Worm (Caenorhabditis elegans): ENCODE measurements around the gene tofu-7.

The tofu-7 gene

DNA sequence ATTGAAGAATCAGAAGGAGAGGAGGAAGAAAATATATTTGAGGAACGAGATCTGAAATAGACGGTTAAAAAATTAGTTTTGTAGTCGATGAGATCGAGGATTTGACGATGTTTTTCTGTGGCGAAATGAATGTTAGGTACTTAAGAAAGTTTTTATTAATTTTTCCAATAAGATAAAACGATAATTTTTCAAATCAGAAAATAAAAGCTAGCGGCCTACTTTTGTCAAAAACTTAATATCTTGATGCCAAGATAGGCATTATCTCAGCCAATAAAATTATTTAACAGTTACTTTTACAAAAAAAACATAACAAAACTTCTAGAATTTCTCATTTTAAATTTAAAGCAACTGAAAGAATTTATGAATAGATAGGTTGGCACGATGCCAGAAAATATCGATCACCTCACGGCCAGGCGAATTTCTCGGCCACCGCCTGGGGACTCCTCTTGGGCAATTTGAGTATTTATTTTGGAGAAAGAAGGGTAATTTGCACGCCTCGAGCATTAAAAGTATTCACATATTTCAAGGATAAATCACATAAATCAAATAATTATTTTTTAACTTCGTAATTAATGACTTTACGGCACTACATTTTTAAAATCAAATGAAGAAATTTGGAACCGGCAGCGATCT, 3.0 kb upstream of the tofu-7 start, which contains the start of gene fubl-2:
fubl-2 (minus strand) TSS at position 51 of the 633 bp plus-strand sequence.
- TF ChIP-seq hlh-12 (tag; optimal IDR thresholded peaks at IDR 0.05) (no peak), snpc-4 (GFP tag; optimal IDR thresholded peaks at IDR 0.05) (no peak), snpc-4 (tag; optimal IDR thresholded peaks at IDR 0.05) (peak in 1 of 4 experiments; percentile 25), hmg-20 (GFP tag; IDR thresholded peaks at IDR 0.05) (no peak), hsf-1 (GFP tag; IDR thresholded peaks at IDR 0.05) (no peak), aptf-2 (GFP tag; conservative IDR thresholded peaks at IDR 0.05) (0 out of 2 replicates have a peak, but pooled peaks have one; percentile 63), Y56A3A.18 (GFP tag; IDR thresholded peaks at IDR 0.05) (no peak), F57C9.4 (tag; optimal IDR thresholded peaks at IDR 0.05) (no peak), sptf-2 (GFP tag; optimal IDR thresholded peaks at IDR 0.05) (no peak), pbrm-1 (GFP tag; IDR thresholded peaks at IDR 0.05) (no peak), ceh-91 (GFP tag; IDR thresholded peaks at IDR 0.05) (peak; percentile 26; the same call in 1 of the 2 replicates), unc-130 (GFP tag; optimal IDR thresholded peaks at IDR 0.05) (peak; percentile 49), ceh-58 (GFP tag; IDR thresholded peaks at IDR 0.05) (no peak), D2030.7 (GFP tag; IDR thresholded peaks at IDR 0.05) (peak; percentile 59; the same call in 1 of the 2 replicates), athp-1 (tag; optimal IDR thresholded peaks at IDR 0.05) (no peak), ceh-100 (GFP tag; IDR thresholded peaks at IDR 0.05) (0 out of 2 replicates have a peak, but pooled peaks have one; percentile 31), madf-10 (tag; optimal IDR thresholded peaks at IDR 0.05) (peak; percentile 29), ztf-22 (GFP tag; optimal IDR thresholded peaks at IDR 0.05) (no peak), F33H1.4 (GFP tag; IDR thresholded peaks at IDR 0.05) (peak; percentile 60), C17E4.6 (GFP tag; IDR thresholded peaks at IDR 0.05) (no peak), nhr-179 (tag; optimal IDR thresholded peaks at IDR 0.05) (no peak), mes-4 (tag; optimal IDR thresholded peaks at IDR 0.05) (no peak), zim-3 (tag; optimal IDR thresholded peaks at IDR 0.05) (no peak), egl-18 (GFP tag; IDR thresholded peaks at IDR 0.05) (no peak), egl-44 (GFP tag; IDR thresholded peaks at IDR 0.05) (no peak), xnd-1 (tag; optimal IDR thresholded peaks at IDR 0.05) (no peak), tbp1 (GFP tag; optimal IDR thresholded peaks at IDR 0.05) (no peak), hlh-26 (GFP tag; conservative IDR thresholded peaks at IDR 0.05) (no peak), F23B12.7 (tag; optimal IDR thresholded peaks at IDR 0.05; ENCODE audit: insufficient read depth) (peak; percentile 27), B0261.1 (tag; optimal IDR thresholded peaks at IDR 0.05) (no peak), ztf-26 (tag; optimal IDR thresholded peaks at IDR 0.05) (no peak), snpc-3.4 (tag; optimal IDR thresholded peaks at IDR 0.05) (peak; percentile 45), let-607 (tag; optimal IDR thresholded peaks at IDR 0.05) (peak in 1 of 2 experiments; percentile 14), lag-1 (GFP tag; IDR thresholded peaks at IDR 0.05) (no peak), snpc-1.1 (tag; optimal IDR thresholded peaks at IDR 0.05; ENCODE audit: insufficient read depth) (peak; percentile 28), F57A8.1 (GFP tag; optimal IDR thresholded peaks at IDR 0.05) (no peak), cebp-1 (GFP tag; IDR thresholded peaks at IDR 0.05) (no peak), cebp-1 (tag; optimal IDR thresholded peaks at IDR 0.05) (no peak), atf-7 (tag; optimal IDR thresholded peaks at IDR 0.05) (no peak), tlf-1 (GFP tag; optimal IDR thresholded peaks at IDR 0.05) (no peak), ZK185.1 (tag; optimal IDR thresholded peaks at IDR 0.05; ENCODE audit: poor library complexity, severe bottlenecking) (peak; percentile 62), K12H6.12 (tag; optimal IDR thresholded peaks at IDR 0.05) (no peak), him-1 (tag; optimal IDR thresholded peaks at IDR 0.05) (peak; percentile 5), B0035.1 (tag; optimal IDR thresholded peaks at IDR 0.05) (no peak), dpl-1 (GFP tag; optimal IDR thresholded peaks at IDR 0.05) (no peak), attf-3 (GFP tag; conservative IDR thresholded peaks at IDR 0.05) (0 out of 2 replicates have a peak, but pooled peaks have one; percentile 38), attf-5 (GFP tag; optimal IDR thresholded peaks at IDR 0.05) (peak; percentile 4), C06A6.2 (GFP tag; conservative IDR thresholded peaks at IDR 0.05) (no peak)

All from whole organism, young adult.